Fruit fly (Drosophila melanogaster) whole organism, wandering third instar larva: ENCODE results near the gene Or85d.

Source experiments
- Abd-B ChIP-seq: fragments of >200 bp; optimal IDR thresholded peaks from 2 replicates; lab custom pipeline; 2017; ENCODE audit warnings: missing biosample characterization, missing genetic modification characterization
- CG32264 ChIP-seq: fragments of 200-800 bp; sonication (Bioruptor generic); optimal IDR thresholded peaks from 2 replicates; lab custom pipeline; 2016; ENCODE audit warnings: missing biosample characterization, missing genetic modification characterization
- CG9705 ChIP-seq: fragments of 200-800 bp; sonication (Bioruptor generic); optimal IDR thresholded peaks from 2 replicates; lab custom pipeline; 2018; ENCODE audit warnings: missing biosample characterization, mild to moderate bottlenecking, missing genetic modification characterization
- CrebA ChIP-seq: fragments of 200-800 bp; sonication (Bioruptor generic); optimal IDR thresholded peaks from 2 replicates; lab custom pipeline; 2016; ENCODE audit warnings: missing biosample characterization, mild to moderate bottlenecking, missing genetic modification characterization, borderline replicate concordance
- Dfd ChIP-seq: fragments of >200 bp; optimal IDR thresholded peaks from 2 replicates; lab custom pipeline; 2017; ENCODE audit warnings: missing biosample characterization, missing genetic modification characterization
- Dif ChIP-seq: fragments of 200-275, 200-300 bp; sonication (Bioruptor generic); optimal IDR thresholded peaks from 2 replicates; lab custom pipeline; 2018; ENCODE audit warnings: missing biosample characterization, missing genetic modification characterization; ENCODE audit not compliant: partially characterized antibody
- GATAd ChIP-seq: sonication (Bioruptor generic); optimal IDR thresholded peaks from 2 replicates; lab custom pipeline; 2016; ENCODE audit warnings: missing biosample characterization, missing genetic modification characterization
- HLH106 ChIP-seq: fragments of 200-800 bp; optimal IDR thresholded peaks from 3 replicates; lab custom pipeline; 2019; ENCODE audit warnings: missing biosample characterization, mild to moderate bottlenecking, missing genetic modification characterization, moderate library complexity
- Hnf4 ChIP-seq: fragments of 200-800 bp; sonication (Bioruptor generic); optimal IDR thresholded peaks from 2 replicates; lab custom pipeline; 2016; ENCODE audit warnings: missing biosample characterization, mild to moderate bottlenecking, missing genetic modification characterization
- Hr78 ChIP-seq: fragments of >200 bp; optimal IDR thresholded peaks from 2 replicates; lab custom pipeline; 2017; ENCODE audit warnings: missing biosample characterization, missing genetic modification characterization
- Hr83 ChIP-seq: fragments of 200-300 bp; sonication (Bioruptor generic); optimal IDR thresholded peaks from 2 replicates; lab custom pipeline; 2016; ENCODE audit warnings: missing biosample characterization, mild to moderate bottlenecking, missing genetic modification characterization, moderate library complexity; ENCODE audit not compliant: poor library complexity, severe bottlenecking
- Jra ChIP-seq: sonication (Bioruptor generic); optimal IDR thresholded peaks from 2 replicates; lab custom pipeline; 2016; ENCODE audit warnings: missing biosample characterization, missing genetic modification characterization
- Mio ChIP-seq: sonication (Bioruptor generic); optimal IDR thresholded peaks from 2 replicates; lab custom pipeline; 2016; ENCODE audit warnings: missing biosample characterization, missing genetic modification characterization
- Myc ChIP-seq: fragments of >200 bp; optimal IDR thresholded peaks from 2 replicates; lab custom pipeline; 2017
- Rel ChIP-seq, 2 experiments: fragments of 200-800 bp; sonication (Bioruptor generic) in 1 of 2; optimal IDR thresholded peaks; 2 replicates in 1 of 2; 3 replicates in 1 of 2; lab custom pipeline; 2016 to 2019; ENCODE audit warnings: mild to moderate bottlenecking in 2 of 2, missing biosample characterization in 2 of 2, missing genetic modification characterization in 2 of 2, moderate library complexity in 1 of 2
- Vsx2 ChIP-seq: fragments of 200-300, 225-300 bp; sonication (Bioruptor generic); optimal IDR thresholded peaks from 2 replicates; lab custom pipeline; 2018; ENCODE audit warnings: missing biosample characterization, missing genetic modification characterization; ENCODE audit not compliant: partially characterized antibody
- dl ChIP-seq, 2 experiments: fragments of 175-275, 200-275 bp in 1 of 2; fragments of 200-275 bp in 1 of 2; sonication (Bioruptor generic); optimal IDR thresholded peaks; lab custom pipeline; 2018; ENCODE audit warnings: mild to moderate bottlenecking in 2 of 2, missing biosample characterization in 2 of 2, missing genetic modification characterization in 2 of 2, moderate library complexity in 2 of 2; ENCODE audit not compliant: partially characterized antibody in 2 of 2, insufficient read depth in 1 of 2
- dmrt93B ChIP-seq: fragments of 200-800 bp; sonication (Bioruptor generic); optimal IDR thresholded peaks from 2 replicates; lab custom pipeline; 2018; ENCODE audit warnings: missing biosample characterization, mild to moderate bottlenecking, missing genetic modification characterization
- dsf ChIP-seq: sonication (Bioruptor generic); optimal IDR thresholded peaks from 2 replicates; lab custom pipeline; 2016; ENCODE audit warnings: missing biosample characterization, missing genetic modification characterization, borderline replicate concordance
- ey ChIP-seq: fragments of 200-800 bp; sonication (Bioruptor generic); optimal IDR thresholded peaks from 2 replicates; lab custom pipeline; 2016; ENCODE audit warnings: missing biosample characterization, missing genetic modification characterization
- foxo ChIP-seq, 2 experiments: fragments of 200-800 bp; sonication (Bioruptor generic); optimal IDR thresholded peaks; 2 replicates in 1 of 2; 3 replicates in 1 of 2; lab custom pipeline; 2016 to 2017; ENCODE audit warnings: missing biosample characterization in 2 of 2, missing genetic modification characterization in 2 of 2
- fru ChIP-seq: fragments of 200-800 bp; sonication (Bioruptor generic); optimal IDR thresholded peaks from 3 replicates; lab custom pipeline; 2016; ENCODE audit warnings: missing biosample characterization, mild to moderate bottlenecking, missing genetic modification characterization
- jim ChIP-seq: fragments of 175-275, 200-325 bp; sonication (Bioruptor generic); optimal IDR thresholded peaks from 2 replicates; lab custom pipeline; 2016; ENCODE audit warnings: missing biosample characterization, mild to moderate bottlenecking, missing genetic modification characterization
- lola ChIP-seq: fragments of >200 bp; optimal IDR thresholded peaks from 2 replicates; lab custom pipeline; 2017; ENCODE audit warnings: missing biosample characterization, missing genetic modification characterization
- pan ChIP-seq: fragments of >200 bp; optimal IDR thresholded peaks from 2 replicates; lab custom pipeline; 2017
- psq ChIP-seq: fragments of 200-800 bp; sonication (Bioruptor generic); optimal IDR thresholded peaks from 3 replicates; lab custom pipeline; 2017; ENCODE audit warnings: missing biosample characterization, mild to moderate bottlenecking, missing genetic modification characterization, moderate library complexity
- rgr ChIP-seq: fragments of 200-800 bp; sonication (Bioruptor generic); optimal IDR thresholded peaks from 3 replicates; lab custom pipeline; 2016; ENCODE audit warnings: missing biosample characterization, mild to moderate bottlenecking, missing genetic modification characterization
- tai ChIP-seq: sonication (Bioruptor generic); optimal IDR thresholded peaks from 2 replicates; lab custom pipeline; 2016; ENCODE audit warnings: missing biosample characterization, missing genetic modification characterization
- woc ChIP-seq: sonication (Bioruptor generic); optimal IDR thresholded peaks from 2 replicates; lab custom pipeline; 2016; ENCODE audit warnings: missing biosample characterization, mild to moderate bottlenecking, missing genetic modification characterization

Or85d gene

dm6 chr3R:8577409-8578255 is 25.2 kb downstream of the Or85d start, which contains the start of gene 5-HT2B:
Gene 5-HT2B, plus strand, starts transcription at chr3R:8578205.
- no peak for TF ChIP-seq Hnf4 (GFP tag; lab: Kevin White, UChicago)
- TF ChIP-seq jim, result no peak
- no peak for TF ChIP-seq foxo (GFP tag; optimal IDR thresholded peaks at IDR 0.05; lab: Kevin White, UChicago)
- no peak for TF ChIP-seq Rel (GFP tag; optimal IDR thresholded peaks at IDR 0.05; lab: Kevin White, UChicago)
- no peak for TF ChIP-seq Rel (tag; optimal IDR thresholded peaks at IDR 0.05; lab: Kevin White, UChicago)
- no peak for TF ChIP-seq dmrt93B
- TF ChIP-seq tai (GFP tag; lab: Kevin White, UChicago), result no peak
- TF ChIP-seq Vsx2, result no peak
- TF ChIP-seq lola (GFP tag; lab: Kevin White, UChicago), result no peak
- TF ChIP-seq woc (GFP tag; lab: Kevin White, UChicago), result no peak
- TF ChIP-seq CrebA (GFP tag; lab: Kevin White, UChicago), result no peak
- no peak for TF ChIP-seq Jra (GFP tag; lab: Kevin White, UChicago)
- no peak for TF ChIP-seq Abd-B (GFP tag; lab: Kevin White, UChicago)
- TF ChIP-seq HLH106 (tag; lab: Kevin White, UChicago), result no peak
- TF ChIP-seq Dif, result no peak

dm6 chr3R:8587859-8588258 is 35.5 kb downstream of the Or85d start:
- TF ChIP-seq Vsx2 (no peak), Myc (lab: Kevin White, UChicago) (no peak), Hr83 (GFP tag; lab: Kevin White, UChicago) (no peak), Hr78 (GFP tag; lab: Kevin White, UChicago) (no peak), dsf (GFP tag; lab: Kevin White, UChicago) (no peak), fru (no peak), psq (GFP tag; lab: Kevin White, UChicago) (no peak)

- no peak for TF ChIP-seq Hr83 (GFP tag; lab: Kevin White, UChicago)
- TF ChIP-seq GATAd (GFP tag; lab: Kevin White, UChicago), result no peak
- TF ChIP-seq Dfd (GFP tag; lab: Kevin White, UChicago), result no peak
- no peak for TF ChIP-seq Abd-B (GFP tag; lab: Kevin White, UChicago)
- TF ChIP-seq rgr (GFP tag; lab: Kevin White, UChicago), result no peak
- TF ChIP-seq tai (GFP tag; lab: Kevin White, UChicago), result no peak
- no peak for TF ChIP-seq dl (GFP tag; optimal IDR thresholded peaks at IDR 0.05; lab: Kevin White, UChicago; ENCODE audit: insufficient read depth in 1 of 2, partially characterized antibody in 2 of 2)
- no peak for TF ChIP-seq Mio (GFP tag; lab: Kevin White, UChicago)
- TF ChIP-seq CG32264 (GFP tag; lab: Kevin White, UChicago), result no peak
- no peak for TF ChIP-seq pan (lab: Kevin White, UChicago)
- no peak for TF ChIP-seq Dif
- TF ChIP-seq HLH106 (tag; lab: Kevin White, UChicago), result no peak
- TF ChIP-seq Myc (lab: Kevin White, UChicago), result no peak
- TF ChIP-seq Rel (GFP tag; optimal IDR thresholded peaks at IDR 0.05; lab: Kevin White, UChicago), result no peak
- TF ChIP-seq Rel (tag; optimal IDR thresholded peaks at IDR 0.05; lab: Kevin White, UChicago), result no peak
- no peak for TF ChIP-seq CrebA (GFP tag; lab: Kevin White, UChicago)
- TF ChIP-seq CG9705 (GFP tag; lab: Kevin White, UChicago), result no peak
- TF ChIP-seq ey (GFP tag; lab: Kevin White, UChicago), result no peak
- TF ChIP-seq Vsx2, result no peak
Observed at dm6 chr3R:8596161-8596560, 43.8 kb downstream of the Or85d start.
